Worm (Caenorhabditis elegans) whole organism, mixed stage, embryonic: ENCODE results near the gene F01G10.9.

ENCODE experiments used
- bed-3 ChIP-seq: fragments of 200-800 bp; sonication (Bioruptor generic); optimal IDR thresholded peaks from 3 replicates; lab custom pipeline; 2018; ENCODE audit warnings: mild to moderate bottlenecking, missing genetic modification characterization, moderate library complexity, missing compliant biosample characterization
- blmp-1 ChIP-seq: fragments of 150-350 bp; optimal IDR thresholded peaks from 2 replicates; lab custom pipeline; 2014; ENCODE audit warnings: missing biosample characterization, missing genetic modification characterization
- ceh-39 ChIP-seq: fragments of 150-350 bp; optimal IDR thresholded peaks from 2 replicates; lab custom pipeline; 2014; ENCODE audit warnings: missing biosample characterization, missing genetic modification characterization
- ceh-43 ChIP-seq: fragments of 200-800 bp; sonication (Bioruptor generic); optimal IDR thresholded peaks from 2 replicates; lab custom pipeline; 2018; ENCODE audit warnings: mild to moderate bottlenecking, missing genetic modification characterization, moderate library complexity, missing compliant biosample characterization
- ceh-83 ChIP-seq: fragments of 200-800 bp; sonication (Bioruptor generic); optimal IDR thresholded peaks from 2 replicates; lab custom pipeline; 2018; ENCODE audit warnings: mild to moderate bottlenecking, missing genetic modification characterization, missing compliant biosample characterization
- ces-1 ChIP-seq: fragments of 150-350 bp; optimal IDR thresholded peaks from 2 replicates; lab custom pipeline; 2014; ENCODE audit warnings: missing biosample characterization, missing genetic modification reagents, missing genetic modification characterization
- cnd-1 ChIP-seq: fragments of 200-800 bp; sonication (Bioruptor generic); optimal IDR thresholded peaks from 2 replicates; lab custom pipeline; 2018; ENCODE audit warnings: mild to moderate bottlenecking, missing genetic modification characterization, missing compliant biosample characterization
- drap-1 ChIP-seq: fragments of 200-800 bp; sonication (Bioruptor generic); optimal IDR thresholded peaks from 3 replicates; lab custom pipeline; 2018; ENCODE audit warnings: mild to moderate bottlenecking, missing genetic modification characterization, missing compliant biosample characterization
- elt-1 ChIP-seq: sonication (generic microtip); optimal IDR thresholded peaks from 2 replicates; lab custom pipeline; 2017; ENCODE audit warnings: missing genetic modification characterization, mild to moderate bottlenecking, missing compliant biosample characterization, antibody characterized with exemption, moderate library complexity, borderline replicate concordance; ENCODE audit not compliant: insufficient read depth
- elt-3 ChIP-seq: fragments of 150-350 bp; optimal IDR thresholded peaks from 2 replicates; lab custom pipeline; 2014; ENCODE audit warnings: missing biosample characterization, missing genetic modification characterization
- ham-2 ChIP-seq: fragments of 200-800 bp; sonication (Bioruptor generic); optimal IDR thresholded peaks from 2 replicates; lab custom pipeline; 2018; ENCODE audit warnings: mild to moderate bottlenecking, missing genetic modification characterization, missing compliant biosample characterization
- hlh-1 ChIP-seq: fragments of 150-350 bp; optimal IDR thresholded peaks from 2 replicates; lab custom pipeline; 2014; ENCODE audit warnings: missing biosample characterization, missing genetic modification reagents, missing genetic modification characterization
- lin-13 ChIP-seq: fragments of 150-350 bp; optimal IDR thresholded peaks from 2 replicates; lab custom pipeline; 2014; ENCODE audit warnings: missing biosample characterization, missing genetic modification characterization
- lsy-2 ChIP-seq: fragments of 150-350 bp; optimal IDR thresholded peaks from 2 replicates; lab custom pipeline; 2014; ENCODE audit warnings: missing biosample characterization, missing genetic modification characterization
- mep-1 ChIP-seq: fragments of 150-350 bp; optimal IDR thresholded peaks from 2 replicates; lab custom pipeline; 2017; ENCODE audit warnings: missing biosample characterization, missing genetic modification reagents, missing genetic modification characterization, inconsistent platforms
- mls-2 ChIP-seq: sonication (generic microtip); optimal IDR thresholded peaks from 2 replicates; lab custom pipeline; 2016; ENCODE audit warnings: mild to moderate bottlenecking, missing genetic modification characterization, moderate library complexity, missing compliant biosample characterization
- nhr-12 ChIP-seq: fragments of 150-350 bp; optimal IDR thresholded peaks from 2 replicates; lab custom pipeline; 2014; ENCODE audit warnings: missing biosample characterization, missing genetic modification characterization
- nhr-2 ChIP-seq: fragments of 150-350 bp; optimal IDR thresholded peaks from 2 replicates; lab custom pipeline; 2014; ENCODE audit warnings: missing biosample characterization, missing genetic modification characterization
- nhr-237 ChIP-seq: fragments of 150-350 bp; optimal IDR thresholded peaks from 2 replicates; lab custom pipeline; 2014; ENCODE audit warnings: missing biosample characterization, missing genetic modification characterization
- nhr-28 ChIP-seq: fragments of 150-350 bp; optimal IDR thresholded peaks from 2 replicates; lab custom pipeline; 2014; ENCODE audit warnings: missing biosample characterization, missing genetic modification characterization
- nhr-76 ChIP-seq: sonication (generic microtip); optimal IDR thresholded peaks from 2 replicates; lab custom pipeline; 2017; ENCODE audit warnings: missing biosample characterization, missing genetic modification characterization
- pha-4 ChIP-seq: fragments of 150-350 bp; optimal IDR thresholded peaks from 2 replicates; lab custom pipeline; 2018; ENCODE audit warnings: missing biosample characterization, missing genetic modification reagents, missing genetic modification characterization
- snpc-4 ChIP-seq: fragments of 150-350 bp; optimal IDR thresholded peaks from 2 replicates; lab custom pipeline; 2014; ENCODE audit warnings: missing biosample characterization, missing genetic modification characterization
- sptf-1 ChIP-seq: sonication (generic microtip); optimal IDR thresholded peaks from 2 replicates; lab custom pipeline; 2017; ENCODE audit warnings: mild to moderate bottlenecking, missing genetic modification characterization, moderate library complexity, missing compliant biosample characterization
- tbx-8 ChIP-seq: fragments of 200-800 bp; sonication (Bioruptor generic); optimal IDR thresholded peaks from 2 replicates; lab custom pipeline; 2018; ENCODE audit warnings: mild to moderate bottlenecking, missing genetic modification characterization, moderate library complexity, missing compliant biosample characterization
- unc-120 ChIP-seq: sonication (generic microtip); optimal IDR thresholded peaks from 2 replicates; lab custom pipeline; 2017; ENCODE audit warnings: missing genetic modification characterization, missing compliant biosample characterization; ENCODE audit not compliant: poor library complexity, severe bottlenecking
- unc-39 ChIP-seq: fragments of 150-350 bp; optimal IDR thresholded peaks from 2 replicates; lab custom pipeline; 2014; ENCODE audit warnings: missing biosample characterization, missing genetic modification characterization
- unc-62 ChIP-seq: fragments of 150-350 bp; optimal IDR thresholded peaks from 2 replicates; lab custom pipeline; 2014; ENCODE audit warnings: missing biosample characterization, missing genetic modification reagents, missing genetic modification characterization
- zip-8 ChIP-seq: fragments of 150-350 bp; optimal IDR thresholded peaks from 2 replicates; lab custom pipeline; 2014; ENCODE audit warnings: missing biosample characterization, missing genetic modification characterization
- ztf-11 ChIP-seq: fragments of 150-350 bp; optimal IDR thresholded peaks from 2 replicates; lab custom pipeline; 2014; ENCODE audit warnings: missing biosample characterization, missing genetic modification characterization

Gene F01G10.9

DNA sequence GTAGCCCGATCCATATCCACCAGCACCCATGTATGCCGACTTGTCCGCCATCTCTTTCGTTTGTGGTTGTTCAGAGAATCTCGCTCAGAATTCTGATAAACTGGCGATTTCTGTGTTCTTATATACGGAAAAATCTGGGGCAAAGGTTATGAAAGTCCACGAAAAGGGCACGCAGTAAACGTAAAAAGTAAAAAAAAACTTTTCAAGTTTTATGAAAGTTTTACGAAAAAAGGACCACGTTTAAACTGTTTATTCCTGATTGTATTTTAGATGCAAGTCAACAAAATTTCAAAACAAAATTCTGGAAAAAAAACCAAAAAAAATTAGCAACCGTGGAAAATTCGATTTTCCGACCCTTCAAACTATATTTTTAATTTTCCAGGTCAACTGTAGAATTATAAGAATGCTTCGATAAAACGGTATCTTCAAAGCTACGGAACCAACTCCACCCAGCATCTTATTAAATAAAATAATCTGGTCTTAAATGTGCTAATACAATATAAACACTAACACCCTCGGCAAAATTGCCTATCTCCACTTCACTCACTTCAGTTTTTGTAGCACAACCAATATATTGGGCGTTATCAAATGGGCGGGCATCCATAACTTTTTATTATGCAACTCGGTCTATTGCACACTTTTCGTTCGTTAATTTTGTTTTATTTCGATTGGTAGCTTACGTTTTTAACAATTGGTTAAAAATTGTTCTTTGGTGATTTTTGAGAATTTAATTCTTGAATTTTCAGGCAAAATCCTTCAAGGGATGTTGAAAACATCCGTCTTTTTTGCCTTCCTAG, 9.9 kb upstream of the F01G10.9 start, which contains the start of the genes nspd-7 and Y43C5A.2:
Gene nspd-7 (minus strand): TSS at position 51 of the 797 bp plus-strand sequence.
Gene Y43C5A.2 (plus strand): TSS at position 747 of the 797 bp plus-strand sequence.
- TF ChIP-seq lsy-2 (no peak), mls-2 (no peak), sptf-1 (tag; lab: Kevin White, UChicago) (no peak), ces-1 (GFP tag; lab: Kevin White, UChicago) (no peak), nhr-12 (no peak), elt-3 (tag; lab: Kevin White, UChicago) (no peak), ceh-83 (GFP tag; lab: Kevin White, UChicago) (no peak), zip-8 (tag; lab: Kevin White, UChicago) (no peak), nhr-28 (tag; lab: Kevin White, UChicago) (no peak)

DNA sequence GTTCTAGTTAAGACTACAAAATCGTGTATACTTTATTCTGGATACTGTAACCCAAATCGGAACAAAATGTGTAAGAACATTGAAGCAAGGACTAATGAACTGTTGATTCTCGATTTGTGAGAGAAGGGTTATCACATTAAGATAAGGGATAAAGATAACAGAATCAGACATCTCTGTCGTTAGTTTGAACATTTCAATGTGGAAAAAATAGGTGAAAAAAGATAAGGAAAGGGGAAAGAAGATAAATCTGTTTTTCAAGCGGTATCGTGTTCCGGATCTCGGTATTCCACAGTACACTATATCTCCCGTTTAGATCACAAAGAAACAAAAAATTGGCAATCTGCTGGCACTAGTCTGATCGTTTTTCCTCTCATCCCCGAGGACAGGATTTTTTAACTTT, 1.6 kb upstream of the F01G10.9 start:
- TF ChIP-seq tbx-8 (no peak), elt-3 (tag; lab: Kevin White, UChicago) (peak; percentile 63), elt-1 (tag; lab: Kevin White, UChicago) (peak; percentile 99)
- TF ChIP-seq, all 35 proteins: peak for 2

DNA sequence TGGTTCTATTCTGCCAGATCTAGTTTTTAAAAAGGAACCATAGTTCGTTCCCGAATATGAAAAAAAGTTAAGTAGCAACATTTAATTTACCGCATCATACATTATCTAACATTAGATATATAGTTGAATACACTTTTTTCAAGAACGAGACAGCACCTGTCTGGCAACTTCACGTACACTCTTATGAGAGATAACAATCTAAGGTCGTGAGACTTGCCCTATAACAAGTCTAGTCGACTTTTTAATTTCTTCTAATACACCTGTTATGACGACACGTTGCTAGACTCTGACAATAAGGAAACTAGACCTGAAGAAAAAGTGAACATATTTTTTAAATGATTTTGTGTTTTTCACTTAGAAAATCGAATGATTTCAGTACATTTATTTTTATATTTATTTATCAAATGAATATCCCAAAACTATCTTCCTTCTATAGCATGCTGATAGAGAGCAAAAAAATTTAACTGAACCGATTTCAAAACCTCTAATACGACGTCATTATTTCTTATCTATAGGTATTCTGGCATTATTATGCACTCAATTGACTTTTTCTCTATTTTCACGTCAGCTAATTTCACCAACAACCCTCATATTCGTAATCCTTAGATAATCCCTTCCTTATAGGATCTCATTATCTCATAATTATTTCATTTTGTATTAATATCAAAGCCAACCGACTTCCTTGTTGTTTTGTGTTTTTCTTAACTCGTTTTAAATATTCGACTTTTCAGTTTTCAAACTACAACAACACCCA, 6.4 kb downstream of the F01G10.9 start:
- TF ChIP-seq ces-1 (GFP tag; lab: Kevin White, UChicago): no peak
- TF ChIP-seq elt-1 (tag; lab: Kevin White, UChicago): peak; percentile 72
- TF ChIP-seq nhr-12: no peak
- TF ChIP-seq unc-39 (tag; lab: Kevin White, UChicago): no peak

DNA sequence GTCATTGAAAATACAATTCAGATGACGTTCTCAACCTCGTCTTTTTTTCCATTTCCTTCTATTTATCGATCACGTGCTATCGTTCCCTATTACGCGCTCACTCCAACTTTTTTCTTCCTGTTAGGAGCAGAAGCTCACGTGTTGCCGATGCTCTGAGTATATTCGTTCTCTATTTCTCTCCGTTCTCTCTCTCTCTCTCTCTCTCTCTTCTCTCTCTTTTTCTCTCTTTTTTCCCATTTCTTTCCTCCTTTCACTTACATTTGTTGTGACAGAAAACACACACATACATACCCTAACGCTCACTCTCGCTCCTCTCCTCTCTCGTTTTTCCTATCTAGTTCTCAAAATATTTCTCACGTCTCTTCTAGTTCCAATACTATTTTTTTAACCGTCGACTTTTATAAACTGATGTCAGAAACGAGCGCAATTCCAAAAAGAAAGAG, 7.1 kb downstream of the F01G10.9 start:
- no peak for TF ChIP-seq lin-13 (tag; lab: Kevin White, UChicago)
- no peak for TF ChIP-seq ceh-43 (GFP tag; lab: Kevin White, UChicago)
- no peak for TF ChIP-seq hlh-1 (tag; lab: Kevin White, UChicago)
- no peak for TF ChIP-seq mep-1
- TF ChIP-seq unc-62 (GFP tag; lab: Kevin White, UChicago): peak; percentile 81
- no peak for TF ChIP-seq nhr-2 (tag; lab: Kevin White, UChicago)
- no peak for TF ChIP-seq elt-1 (tag; lab: Kevin White, UChicago)
- peak; percentile 84 for TF ChIP-seq unc-120
- TF ChIP-seq ztf-11 (tag; lab: Kevin White, UChicago): no peak
- peak; percentile 12 for TF ChIP-seq ceh-83 (GFP tag; lab: Kevin White, UChicago)
- no peak for TF ChIP-seq ham-2 (GFP tag; lab: Kevin White, UChicago)
- peak; percentile 16 for TF ChIP-seq lsy-2
- TF ChIP-seq blmp-1: peak; percentile 45
- no peak for TF ChIP-seq bed-3
- peak; percentile 14 for TF ChIP-seq mls-2
- TF ChIP-seq cnd-1 (tag; lab: Kevin White, UChicago): no peak
- TF ChIP-seq snpc-4 (tag; lab: Kevin White, UChicago): no peak
- TF ChIP-seq nhr-12: no peak
- TF ChIP-seq nhr-76 (tag; lab: Kevin White, UChicago): no peak
- no peak for TF ChIP-seq nhr-237 (tag; lab: Kevin White, UChicago)
- no peak for TF ChIP-seq ceh-39 (tag; lab: Kevin White, UChicago)
- no peak for TF ChIP-seq pha-4 (tag; lab: Kevin White, UChicago)
- peak; percentile 38 for TF ChIP-seq sptf-1 (tag; lab: Kevin White, UChicago)
- no peak for TF ChIP-seq unc-39 (tag; lab: Kevin White, UChicago)
- TF ChIP-seq drap-1 (GFP tag; lab: Kevin White, UChicago): no peak
- TF ChIP-seq nhr-28 (tag; lab: Kevin White, UChicago): no peak
- peak; percentile 51 for TF ChIP-seq ces-1 (GFP tag; lab: Kevin White, UChicago)
- TF ChIP-seq, all 35 proteins: peak for 8
